Fruit fly (Drosophila melanogaster) whole organism, adult: Measurements from ENCODE around the gene CG13694.

Source experiments
- CG11617 ChIP-seq: fragments of 200-800 bp; sonication (Bioruptor generic); optimal IDR thresholded peaks from 2 replicates; lab custom pipeline; 2017; ENCODE audit warnings: mild to moderate bottlenecking, missing biosample characterization, missing genetic modification reagents, missing genetic modification characterization
- CG12768 ChIP-seq: fragments of 200-800 bp; sonication (Bioruptor generic); optimal IDR thresholded peaks from 2 replicates; lab custom pipeline; 2017; ENCODE audit warnings: missing biosample characterization, missing genetic modification characterization, mild to moderate bottlenecking, moderate library complexity, missing genetic modification reagents
- CG14711 ChIP-seq: fragments of 200-800 bp; sonication (Bioruptor generic); optimal IDR thresholded peaks from 2 replicates; lab custom pipeline; 2018; ENCODE audit warnings: missing biosample characterization, mild to moderate bottlenecking, missing genetic modification characterization, moderate library complexity
- CG1620 ChIP-seq: fragments of 200-800 bp; sonication (Bioruptor generic); optimal IDR thresholded peaks from 2 replicates; lab custom pipeline; 2016; ENCODE audit warnings: missing biosample characterization, missing genetic modification characterization
- CG33017 ChIP-seq: fragments of 200-800 bp; sonication (Bioruptor generic); optimal IDR thresholded peaks from 2 replicates; lab custom pipeline; 2018; ENCODE audit warnings: missing biosample characterization, mild to moderate bottlenecking, missing genetic modification characterization, moderate library complexity
- CG5204 ChIP-seq: fragments of 200-800 bp; sonication (Bioruptor generic); optimal IDR thresholded peaks from 2 replicates; lab custom pipeline; 2016; ENCODE audit warnings: missing biosample characterization, missing genetic modification characterization
- CG7045 ChIP-seq: fragments of 200-800 bp; sonication (Bioruptor generic); optimal IDR thresholded peaks from 2 replicates; lab custom pipeline; 2017; ENCODE audit warnings: missing biosample characterization, mild to moderate bottlenecking, missing genetic modification characterization
- CG7101 ChIP-seq: fragments of 200-800 bp; sonication (Bioruptor generic); optimal IDR thresholded peaks from 2 replicates; lab custom pipeline; 2018; ENCODE audit warnings: missing biosample characterization, mild to moderate bottlenecking, missing genetic modification characterization, moderate library complexity
- Clk ChIP-seq: fragments of 200-800 bp; sonication (Bioruptor generic); optimal IDR thresholded peaks from 2 replicates; lab custom pipeline; 2017; ENCODE audit warnings: missing biosample characterization, missing genetic modification characterization
- Crg-1 ChIP-seq: fragments of 200-800 bp; sonication (Bioruptor generic); optimal IDR thresholded peaks from 2 replicates; lab custom pipeline; 2016; ENCODE audit warnings: missing biosample characterization, missing genetic modification characterization
- Hr96 ChIP-seq: fragments of 200-800 bp; sonication (Bioruptor generic); optimal IDR thresholded peaks from 2 replicates; lab custom pipeline; 2016; ENCODE audit warnings: missing biosample characterization, missing genetic modification characterization
- Mnt ChIP-seq: fragments of 200-800 bp; sonication (Bioruptor generic); optimal IDR thresholded peaks from 2 replicates; lab custom pipeline; 2016; ENCODE audit warnings: missing biosample characterization, mild to moderate bottlenecking, missing genetic modification characterization
- bab1 ChIP-seq: fragments of 200-800 bp; sonication (Bioruptor generic); optimal IDR thresholded peaks from 3 replicates; lab custom pipeline; 2019; ENCODE audit warnings: missing biosample characterization, mild to moderate bottlenecking, missing genetic modification characterization, moderate library complexity
- cic ChIP-seq: fragments of 200-800 bp; sonication (Bioruptor generic); optimal IDR thresholded peaks from 2 replicates; lab custom pipeline; 2017; ENCODE audit warnings: missing biosample characterization, mild to moderate bottlenecking, missing genetic modification characterization, moderate library complexity
- cnc ChIP-seq, 2 experiments: fragments of >200 bp; optimal IDR thresholded peaks; 2 replicates each; lab custom pipeline; 2017
- kay ChIP-seq: fragments of 200-800 bp; sonication (Bioruptor generic); peaks from one replicate; lab custom pipeline; 2016; ENCODE audit warnings: missing biosample characterization, missing genetic modification characterization, borderline replicate concordance
- ovo ChIP-seq: fragments of 200-800 bp; sonication (Bioruptor generic); optimal IDR thresholded peaks from 2 replicates; lab custom pipeline; 2016; ENCODE audit warnings: missing biosample characterization, missing genetic modification characterization
- pad ChIP-seq: fragments of 200-800 bp; sonication (Bioruptor generic); optimal IDR thresholded peaks from 3 replicates; lab custom pipeline; 2017; ENCODE audit warnings: missing biosample characterization, missing genetic modification characterization, mild to moderate bottlenecking, moderate library complexity, missing genetic modification reagents
- tj ChIP-seq: fragments of 200-800 bp; sonication (Bioruptor generic); optimal IDR thresholded peaks from 3 replicates; lab custom pipeline; 2017; ENCODE audit warnings: missing biosample characterization, mild to moderate bottlenecking, missing genetic modification characterization, moderate library complexity
- toe ChIP-seq: fragments of 200-800 bp; sonication (Bioruptor generic); optimal IDR thresholded peaks from 2 replicates; lab custom pipeline; 2016; ENCODE audit warnings: missing biosample characterization, missing genetic modification characterization

The CG13694 gene

dm6 chr2L:120492-121455 lies 4.5 kb upstream of the CG13694 start:
- TF ChIP-seq Hr96 (no peak), CG14711 (tag; lab: Kevin White, UChicago) (no peak), cnc (optimal IDR thresholded peaks at IDR 0.05; lab: Kevin White, UChicago) (no peak), CG7101 (no peak), pad (GFP tag; lab: Kevin White, UChicago) (no peak), CG12768 (GFP tag; lab: Kevin White, UChicago) (peak; percentile 54), tj (GFP tag; lab: Kevin White, UChicago) (no peak), bab1 (no peak), Crg-1 (GFP tag; lab: Kevin White, UChicago) (no peak), ovo (no peak), kay (GFP tag; lab: Kevin White, UChicago) (peak; percentile 77), CG7045 (no peak), cic (peak; percentile 74), toe (no peak), CG1620 (no peak)

- no peak for TF ChIP-seq CG33017 (tag; lab: Kevin White, UChicago)
- TF ChIP-seq kay (GFP tag; lab: Kevin White, UChicago), result peak; percentile 2
- no peak for TF ChIP-seq CG1620
- TF ChIP-seq ovo, result peak; percentile 1
- TF ChIP-seq Hr96, result no peak
- no peak for TF ChIP-seq CG7045
- TF ChIP-seq CG11617 (GFP tag; lab: Kevin White, UChicago), result no peak
These were observed 1.5 kb upstream of the CG13694 start for dm6 chr2L:117750-118149.

dm6 chr2L:114429-114828 lies 1.9 kb downstream of the CG13694 start, which contains the start of gene ND-15:
Gene ND-15, plus strand, starts transcription at chr2L:114726.
- peak; percentile 72 for TF ChIP-seq bab1
- TF ChIP-seq Clk (GFP tag; lab: Kevin White, UChicago), result no peak
- TF ChIP-seq Crg-1 (GFP tag; lab: Kevin White, UChicago), result no peak
- no peak for TF ChIP-seq cnc (optimal IDR thresholded peaks at IDR 0.05; lab: Kevin White, UChicago)
- TF ChIP-seq tj (GFP tag; lab: Kevin White, UChicago), result peak; percentile 21
- TF ChIP-seq ovo, result peak; percentile 88
- no peak for TF ChIP-seq CG1620
- TF ChIP-seq cic, result no peak
- TF ChIP-seq kay (GFP tag; lab: Kevin White, UChicago), result peak; percentile 11
- TF ChIP-seq pad (GFP tag; lab: Kevin White, UChicago), result no peak
- no peak for TF ChIP-seq Mnt
- TF ChIP-seq CG12768 (GFP tag; lab: Kevin White, UChicago), result no peak
- TF ChIP-seq CG33017 (tag; lab: Kevin White, UChicago), result no peak
- no peak for TF ChIP-seq CG14711 (tag; lab: Kevin White, UChicago)
- no peak for TF ChIP-seq toe
- TF ChIP-seq CG5204 (GFP tag; lab: Kevin White, UChicago), result no peak
- no peak for TF ChIP-seq CG11617 (GFP tag; lab: Kevin White, UChicago)
- no peak for TF ChIP-seq Hr96
- TF ChIP-seq CG7101, result no peak
- TF ChIP-seq CG7045, result no peak

- peak; percentile 99 for TF ChIP-seq tj (GFP tag; lab: Kevin White, UChicago)
- TF ChIP-seq Crg-1 (GFP tag; lab: Kevin White, UChicago), result no peak
These were observed 6.2 kb downstream of the CG13694 start for dm6 chr2L:110046-110445.

DNA sequence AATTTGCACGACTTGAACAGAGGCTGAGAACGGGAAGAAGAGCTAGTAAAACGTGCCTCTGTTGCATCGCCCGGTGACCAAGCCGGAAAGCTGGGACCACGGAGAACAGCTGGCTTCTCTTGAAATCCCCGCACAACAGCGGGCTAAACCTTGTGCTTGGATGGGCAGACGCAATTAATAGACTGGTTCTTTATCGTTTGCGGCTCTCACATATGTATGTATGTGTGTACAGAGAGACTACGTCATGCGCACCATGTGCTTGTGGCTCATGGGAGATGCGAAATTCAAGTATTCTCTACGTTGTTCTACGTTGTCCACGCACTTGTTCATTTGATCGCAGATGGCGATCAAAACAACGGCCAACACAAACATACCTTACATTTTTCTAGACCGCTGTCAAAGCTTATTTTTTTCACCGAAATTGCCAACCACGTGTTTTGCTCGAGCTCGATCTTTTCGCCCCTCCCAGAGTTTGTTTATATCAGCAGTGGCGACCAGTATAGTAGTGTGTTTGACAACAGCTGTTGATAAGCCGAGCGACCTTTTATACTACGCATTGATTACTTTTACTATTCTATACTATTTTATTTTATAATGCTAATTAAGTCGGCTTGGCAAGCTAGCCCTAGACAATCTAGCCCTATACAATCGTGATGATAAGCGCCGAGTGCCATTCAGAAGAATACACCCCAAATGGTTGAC lies 7.0 kb downstream of the CG13694 start:
- no peak for TF ChIP-seq Crg-1 (GFP tag; lab: Kevin White, UChicago)
- TF ChIP-seq Mnt, result peak; percentile 96
- TF ChIP-seq CG12768 (GFP tag; lab: Kevin White, UChicago), result peak; percentile 39
- TF ChIP-seq tj (GFP tag; lab: Kevin White, UChicago), result no peak
- no peak for TF ChIP-seq CG33017 (tag; lab: Kevin White, UChicago)
- TF ChIP-seq CG14711 (tag; lab: Kevin White, UChicago), result no peak
- no peak for TF ChIP-seq bab1
- peak; percentile 95 for TF ChIP-seq kay (GFP tag; lab: Kevin White, UChicago)
- TF ChIP-seq pad (GFP tag; lab: Kevin White, UChicago), result no peak
- TF ChIP-seq CG5204 (GFP tag; lab: Kevin White, UChicago), result no peak
- no peak for TF ChIP-seq CG7045
- TF ChIP-seq CG11617 (GFP tag; lab: Kevin White, UChicago), result no peak
- no peak for TF ChIP-seq Clk (GFP tag; lab: Kevin White, UChicago)
- TF ChIP-seq cic, result peak; percentile 97
